Worm (Caenorhabditis elegans) whole organism, late embryonic: ENCODE data around the gene str-109.

Source experiments
- ama-1 ChIP-seq: fragments of 150-350 bp; optimal IDR thresholded peaks from 2 replicates; lab custom pipeline; 2014
- rnt-1 ChIP-seq: sonication (generic microtip); optimal IDR thresholded peaks from 2 replicates; lab custom pipeline; 2016; ENCODE audit warnings: missing genetic modification characterization, missing compliant biosample characterization

DNA sequence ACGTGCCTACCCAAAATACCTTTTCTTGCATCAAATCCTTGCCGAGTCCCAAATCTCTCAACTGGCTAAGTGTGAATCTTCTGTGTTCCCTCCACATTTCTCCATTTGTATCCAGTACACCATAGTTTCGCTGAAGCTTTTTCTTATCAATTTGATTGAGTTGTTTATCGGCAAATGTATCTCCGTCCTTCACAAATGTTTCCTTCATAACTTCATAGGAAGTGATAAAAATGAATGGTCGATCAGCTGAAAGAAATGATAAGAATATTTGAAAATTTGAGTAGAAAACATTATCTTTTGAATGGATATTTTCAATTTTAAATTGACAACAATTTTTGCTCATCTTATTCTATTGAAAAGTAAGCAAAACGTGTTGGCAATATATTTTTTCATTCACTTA is 13.2 kb upstream of the str-109 start:
- TF ChIP-seq ama-1 = no peak
- TF ChIP-seq rnt-1 (tag; lab: Kevin White, UChicago) = no peak
